Fruit fly (Drosophila melanogaster) S2 (cell line): ENCODE results near the gene Dph5.

Experiments used
- CG8478 ChIP-seq: fragments of >200 bp; optimal IDR thresholded peaks from 2 replicates; lab custom pipeline; 2018
- CTCF ChIP-seq, 2 experiments: fragments of >200 bp; optimal IDR thresholded peaks; 2 replicates each; lab custom pipeline; 2018

The Dph5 gene

dm6 chr3R:22568508-22568907, 14.5 kb downstream of the Dph5 start:
- TF ChIP-seq CG8478 (lab: Kevin White, UChicago), result no peak
- no peak for TF ChIP-seq CTCF (optimal IDR thresholded peaks at IDR 0.05; lab: Kevin White, UChicago)

- TF ChIP-seq CG8478 (lab: Kevin White, UChicago) (no peak), CTCF (optimal IDR thresholded peaks at IDR 0.05; lab: Kevin White, UChicago) (no peak)
Observed at dm6 chr3R:22565732-22566131, 17.3 kb downstream of the Dph5 start.

- TF ChIP-seq CG8478 (lab: Kevin White, UChicago) (no peak), CTCF (optimal IDR thresholded peaks at IDR 0.05; lab: Kevin White, UChicago) (peak in 1 of 2 experiments; percentile 49)
Observed at dm6 chr3R:22564707-22565106, 18.3 kb downstream of the Dph5 start.

- no peak for TF ChIP-seq CG8478 (lab: Kevin White, UChicago)
- TF ChIP-seq CTCF (optimal IDR thresholded peaks at IDR 0.05; lab: Kevin White, UChicago), result no peak
Observed at dm6 chr3R:22564076-22564475, 18.9 kb downstream of the Dph5 start.

- TF ChIP-seq CTCF (optimal IDR thresholded peaks at IDR 0.05; lab: Kevin White, UChicago) (no peak), CG8478 (lab: Kevin White, UChicago) (no peak)
Observed at dm6 chr3R:22562502-22562901, 20.5 kb downstream of the Dph5 start, which contains the start of gene sit. TSS of gene sit (minus strand) at chr3R:22562572.

- TF ChIP-seq CG8478 (lab: Kevin White, UChicago), result no peak
- TF ChIP-seq CTCF (optimal IDR thresholded peaks at IDR 0.05; lab: Kevin White, UChicago), result no peak
Observed at dm6 chr3R:22560224-22560623, 22.8 kb downstream of the Dph5 start.

DNA sequence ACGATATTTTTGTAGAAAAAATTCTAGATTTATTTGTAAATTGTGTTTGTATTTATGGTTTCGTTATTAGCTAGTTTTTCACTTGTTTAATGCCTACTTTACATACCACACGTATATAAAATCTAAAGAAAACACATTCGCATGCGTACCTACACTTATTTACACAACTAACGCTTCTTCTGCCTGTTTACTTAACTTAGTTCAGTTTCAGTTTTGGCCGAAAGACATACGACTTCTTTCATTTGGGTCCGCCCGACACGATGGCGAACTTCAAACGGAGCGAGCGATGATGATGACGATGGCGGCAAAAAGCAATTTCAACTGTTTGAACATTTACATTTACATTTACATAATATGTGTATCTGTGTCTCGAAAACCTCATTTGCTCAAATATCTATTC, 24.6 kb downstream of the Dph5 start:
- TF ChIP-seq CG8478 (lab: Kevin White, UChicago) (no peak), CTCF (optimal IDR thresholded peaks at IDR 0.05; lab: Kevin White, UChicago) (no peak)

- TF ChIP-seq CG8478 (lab: Kevin White, UChicago), result no peak
- TF ChIP-seq CTCF (optimal IDR thresholded peaks at IDR 0.05; lab: Kevin White, UChicago), result no peak
Observed at dm6 chr3R:22557100-22557741, 25.8 kb downstream of the Dph5 start.

dm6 chr3R:22552686-22553085, 30.3 kb downstream of the Dph5 start:
- TF ChIP-seq CG8478 (lab: Kevin White, UChicago) (no peak), CTCF (optimal IDR thresholded peaks at IDR 0.05; lab: Kevin White, UChicago) (no peak)

DNA sequence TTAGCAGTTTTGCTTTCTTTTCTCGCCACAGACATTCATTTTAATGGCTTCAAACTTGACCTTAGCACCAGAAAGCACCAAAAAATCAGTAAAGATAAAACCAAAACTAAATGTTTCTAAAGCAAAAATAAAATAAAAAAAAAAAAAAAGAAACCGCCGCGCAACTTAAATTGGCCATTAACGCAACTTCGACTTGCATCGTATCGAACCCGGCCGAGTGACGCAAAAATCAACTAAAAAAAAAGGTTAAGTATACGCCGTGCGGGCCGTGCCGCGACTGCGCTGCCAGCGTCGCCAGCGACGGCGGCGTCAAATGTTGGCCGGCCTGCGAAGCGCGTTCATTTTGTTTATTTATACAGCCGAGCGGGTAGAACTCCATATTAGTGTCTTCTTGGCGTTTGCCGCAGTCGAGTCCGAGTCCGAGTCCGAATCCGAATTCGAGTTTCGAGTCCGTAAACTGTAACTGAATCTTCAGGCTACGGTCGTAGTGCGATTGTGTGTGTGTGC, 32.7 kb downstream of the Dph5 start, which contains the start of gene bond:
Gene bond (plus strand): TSS at position 375 of the 507 bp plus-strand sequence.
- TF ChIP-seq CTCF (optimal IDR thresholded peaks at IDR 0.05; lab: Kevin White, UChicago), result no peak
- no peak for TF ChIP-seq CG8478 (lab: Kevin White, UChicago)

- TF ChIP-seq CG8478 (lab: Kevin White, UChicago) (no peak), CTCF (optimal IDR thresholded peaks at IDR 0.05; lab: Kevin White, UChicago) (peak in 1 of 2 experiments; percentile 25)
Observed at dm6 chr3R:22547585-22548022, 35.4 kb downstream of the Dph5 start, which contains the start of gene AdipoR. TSS of gene AdipoR (minus strand) at chr3R:22547846.

- TF ChIP-seq CTCF (optimal IDR thresholded peaks at IDR 0.05; lab: Kevin White, UChicago) (no peak), CG8478 (lab: Kevin White, UChicago) (no peak)
Observed at dm6 chr3R:22546017-22546416, 37.0 kb downstream of the Dph5 start.

DNA sequence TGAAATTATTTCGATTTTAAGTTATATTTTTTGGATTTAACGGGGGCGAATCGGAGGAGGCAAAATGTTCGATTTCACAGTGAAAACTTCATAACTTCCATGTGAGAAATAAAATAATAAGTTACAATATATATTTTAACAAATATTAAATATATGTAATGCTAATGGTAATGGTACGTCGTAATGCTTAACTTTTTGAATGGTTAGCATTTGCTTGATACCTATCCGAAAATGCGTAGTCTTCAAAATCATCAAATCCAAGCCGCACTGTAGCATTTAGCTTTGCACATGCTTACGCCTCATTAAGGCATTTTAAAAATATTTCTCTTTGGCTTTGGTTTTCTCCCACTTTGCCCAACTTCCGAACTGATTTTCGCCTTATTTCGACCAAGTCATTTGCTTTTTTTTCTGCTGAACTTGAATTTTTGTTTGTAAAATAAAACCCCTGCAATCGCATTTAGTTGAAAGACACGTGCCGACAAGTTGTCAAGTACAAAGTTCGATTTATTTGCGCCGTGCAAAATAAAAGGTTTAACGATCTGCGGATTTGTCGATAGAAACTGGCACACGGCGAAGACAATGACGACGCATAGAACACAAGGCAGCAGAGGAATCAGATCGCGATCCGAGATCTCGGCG, 40.1 kb downstream of the Dph5 start:
- no peak for TF ChIP-seq CG8478 (lab: Kevin White, UChicago)
- no peak for TF ChIP-seq CTCF (optimal IDR thresholded peaks at IDR 0.05; lab: Kevin White, UChicago)

DNA sequence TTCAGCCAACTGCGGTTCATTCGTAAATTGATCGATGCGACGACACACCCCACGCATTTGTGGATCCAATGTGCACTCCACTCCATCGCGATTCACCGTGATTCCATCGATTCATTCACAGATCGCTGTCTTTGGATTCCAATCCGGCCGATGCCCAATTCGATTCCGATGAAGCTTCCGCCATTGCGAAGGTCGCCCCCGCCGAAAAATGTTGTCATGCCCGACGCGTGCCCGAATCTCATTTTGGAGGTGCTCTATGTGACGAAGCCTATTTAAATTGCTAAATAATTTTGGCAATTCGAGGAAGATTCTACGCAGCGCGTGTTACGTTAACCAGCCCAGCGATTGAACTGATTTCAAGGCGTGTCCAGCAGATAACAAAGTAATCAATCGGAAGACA, 42.3 kb downstream of the Dph5 start:
- no peak for TF ChIP-seq CG8478 (lab: Kevin White, UChicago)
- TF ChIP-seq CTCF (optimal IDR thresholded peaks at IDR 0.05; lab: Kevin White, UChicago), result no peak

DNA sequence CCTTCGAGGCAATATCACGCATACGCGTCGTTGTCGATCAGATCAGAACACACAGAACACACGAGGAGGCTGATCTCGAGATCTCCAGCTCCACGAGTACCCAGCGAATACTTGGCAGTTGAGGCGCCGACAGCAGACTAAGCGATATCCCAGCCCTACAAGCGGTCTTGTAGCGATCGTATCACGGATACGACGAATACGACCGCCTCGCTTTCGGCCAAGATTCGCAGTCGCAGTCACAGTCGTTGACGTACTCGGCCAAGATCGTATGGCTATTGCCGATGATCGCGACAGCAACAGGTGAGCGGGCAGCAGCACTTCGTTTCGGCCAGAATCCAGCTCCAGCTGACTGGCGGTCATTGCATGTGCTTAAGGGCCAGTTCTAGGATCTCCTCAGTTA, 43.3 kb downstream of the Dph5 start, which contains the start of gene CG5326:
Gene CG5326 (minus strand): TSS at position 158 of the 400 bp plus-strand sequence.
- TF ChIP-seq CG8478 (lab: Kevin White, UChicago) (no peak), CTCF (optimal IDR thresholded peaks at IDR 0.05; lab: Kevin White, UChicago) (no peak)
